Fruit fly (Drosophila melanogaster): Measurements from ENCODE around the gene Ubc87F.
A peak's percentile ranks its signal among the peaks of the same experiment; 100 is the strongest.

Gene Ubc87F

dm6 chr3R:13674492-13675033 is 43.4 kb downstream of the Ubc87F start, which contains the start of gene Task6 (continued):
- TF ChIP-seq hkb (optimal IDR thresholded peaks at IDR 0.05) (peak; percentile 27), hkb (GFP tag; IDR thresholded peaks at IDR 0.05) (no peak), CG2712 (tag; optimal IDR thresholded peaks at IDR 0.05) (peak; percentile 1), lilli (GFP tag; optimal IDR thresholded peaks at IDR 0.05) (no peak), CG32772 (GFP tag; IDR thresholded peaks at IDR 0.05) (no peak), Vsx1 (GFP tag; optimal IDR thresholded peaks at IDR 0.05) (no peak), CG4730 (GFP tag; IDR thresholded peaks at IDR 0.05) (no peak), trem (tag; optimal IDR thresholded peaks at IDR 0.05) (peak; percentile 9), CG6654 (GFP tag; optimal IDR thresholded peaks at IDR 0.05) (peak; percentile 99), nerfin-1 (tag; optimal IDR thresholded peaks at IDR 0.05) (peak; percentile 79), nmo (GFP tag; optimal IDR thresholded peaks at IDR 0.05) (peak; percentile 39), CG1603 (tag; optimal IDR thresholded peaks at IDR 0.05) (no peak), CG10543 (GFP tag; optimal IDR thresholded peaks at IDR 0.05) (no peak), D19A (tag; optimal IDR thresholded peaks at IDR 0.05) (no peak), CTCF (GFP tag; optimal IDR thresholded peaks at IDR 0.05) (peak; percentile 67), danr (GFP tag; IDR thresholded peaks at IDR 0.05) (no peak)

- TF ChIP-seq br (optimal IDR thresholded peaks at IDR 0.05) (no peak), cad (GFP tag; optimal IDR thresholded peaks at IDR 0.05) (no peak), CG7987 (GFP tag; optimal IDR thresholded peaks at IDR 0.05) (no peak), lola (GFP tag; optimal IDR thresholded peaks at IDR 0.05) (no peak), CG17612 (GFP tag; IDR thresholded peaks at IDR 0.05) (peak; percentile 94), CG8290 (GFP tag; optimal IDR thresholded peaks at IDR 0.05) (peak; percentile 82), CG8290 (tag; optimal IDR thresholded peaks at IDR 0.05) (peak in 1 of 2 experiments; percentile 92)
Observed at dm6 chr3R:13672898-13673297, 45.1 kb downstream of the Ubc87F start.

All from whole organism, embryonic.